Worm (Caenorhabditis elegans): ENCODE results near the gene Y17G7B.8.

The Y17G7B.8 gene

DNA sequence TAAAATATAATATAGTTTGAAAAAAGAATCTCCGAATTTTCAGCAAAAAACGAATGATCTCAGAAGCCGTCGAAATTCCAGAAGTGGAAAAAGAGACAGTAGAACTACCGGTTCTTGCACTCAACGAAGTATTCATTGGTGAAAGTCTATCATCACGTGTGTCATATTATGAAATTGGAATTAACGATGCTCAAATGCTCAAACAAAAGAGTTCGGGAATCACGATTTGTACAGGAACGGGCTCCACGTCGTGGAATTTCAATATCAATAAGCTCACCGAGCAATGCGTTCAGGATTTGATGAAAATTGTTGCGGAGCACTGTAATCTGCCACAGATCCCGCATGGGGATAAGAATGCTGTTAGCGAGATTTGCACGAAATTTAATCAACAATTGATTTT lies 30.8 kb upstream of the Y17G7B.8 start:
- TF ChIP-seq ztf-11 (tag; optimal IDR thresholded peaks at IDR 0.05) (no peak), ham-2 (GFP tag; optimal IDR thresholded peaks at IDR 0.05) (no peak), nhr-2 (tag; optimal IDR thresholded peaks at IDR 0.05) (no peak), mls-2 (tag; optimal IDR thresholded peaks at IDR 0.05) (no peak), elt-1 (tag; optimal IDR thresholded peaks at IDR 0.05; ENCODE audit: borderline replicate concordance, insufficient read depth) (no peak), M03D4.4 (tag; optimal IDR thresholded peaks at IDR 0.05) (no peak), ceh-83 (GFP tag; optimal IDR thresholded peaks at IDR 0.05) (no peak), drap-1 (GFP tag; optimal IDR thresholded peaks at IDR 0.05) (no peak), elt-3 (tag; optimal IDR thresholded peaks at IDR 0.05) (no peak), tbx-8 (GFP tag; optimal IDR thresholded peaks at IDR 0.05) (no peak), sptf-1 (tag; optimal IDR thresholded peaks at IDR 0.05) (no peak), flh-1 (GFP tag; optimal IDR thresholded peaks at IDR 0.05) (no peak), snpc-4 (tag; optimal IDR thresholded peaks at IDR 0.05) (no peak), lin-13 (tag; optimal IDR thresholded peaks at IDR 0.05) (no peak), unc-62 (GFP tag; optimal IDR thresholded peaks at IDR 0.05) (no peak)

DNA sequence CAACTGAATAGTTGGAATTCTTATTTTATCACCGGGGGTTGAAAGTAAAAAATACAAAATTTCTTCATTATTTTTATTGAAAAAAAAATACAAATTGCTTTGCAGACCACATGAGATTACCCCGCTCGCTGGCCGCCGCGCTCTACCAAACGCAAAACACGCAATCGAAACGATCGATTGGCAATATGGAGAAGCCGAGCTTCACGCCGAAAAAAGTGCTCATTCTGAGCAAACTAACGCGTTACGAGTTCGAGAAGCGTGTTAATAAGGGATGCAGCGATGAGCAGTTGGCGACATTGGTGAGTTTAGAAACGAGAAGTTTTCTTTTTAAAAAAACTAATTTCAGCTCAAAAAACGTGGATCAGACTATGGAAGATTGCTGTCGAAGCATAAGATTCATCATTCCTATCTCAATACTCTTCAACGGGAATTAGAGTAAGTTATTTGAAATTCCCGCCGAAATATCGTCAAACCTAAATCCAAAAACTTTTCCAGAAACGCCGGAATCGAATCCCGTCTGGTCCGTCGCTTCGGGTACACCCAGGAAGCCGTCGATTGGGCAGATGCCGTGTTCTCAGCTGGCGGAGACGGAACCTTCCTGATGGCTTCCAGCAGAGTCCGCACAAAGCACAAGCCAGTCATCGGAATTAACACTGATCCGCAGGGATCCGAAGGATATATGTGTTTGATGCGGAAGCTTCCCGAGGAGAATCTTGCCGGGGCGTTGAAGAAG lies 28.0 kb upstream of the Y17G7B.8 start:
- TF ChIP-seq ceh-43 (GFP tag; optimal IDR thresholded peaks at IDR 0.05), result no peak
- no peak for TF ChIP-seq pha-4 (tag; optimal IDR thresholded peaks at IDR 0.05)
- no peak for TF ChIP-seq hlh-1 (tag; optimal IDR thresholded peaks at IDR 0.05)
- TF ChIP-seq ces-1 (GFP tag; optimal IDR thresholded peaks at IDR 0.05), result no peak
- no peak for TF ChIP-seq flh-1 (GFP tag; optimal IDR thresholded peaks at IDR 0.05)
- TF ChIP-seq cnd-1 (tag; optimal IDR thresholded peaks at IDR 0.05), result no peak
- TF ChIP-seq mls-2 (tag; optimal IDR thresholded peaks at IDR 0.05), result no peak
- no peak for TF ChIP-seq nhr-12 (tag; optimal IDR thresholded peaks at IDR 0.05)
- TF ChIP-seq blmp-1 (tag; optimal IDR thresholded peaks at IDR 0.05), result no peak
- TF ChIP-seq bed-3 (GFP tag; optimal IDR thresholded peaks at IDR 0.05), result no peak
- TF ChIP-seq ham-2 (GFP tag; optimal IDR thresholded peaks at IDR 0.05), result no peak
- no peak for TF ChIP-seq snpc-4 (tag; optimal IDR thresholded peaks at IDR 0.05)
- no peak for TF ChIP-seq nhr-28 (tag; optimal IDR thresholded peaks at IDR 0.05)
- TF ChIP-seq elt-1 (tag; optimal IDR thresholded peaks at IDR 0.05; ENCODE audit: borderline replicate concordance, insufficient read depth), result no peak
- TF ChIP-seq zip-8 (tag; optimal IDR thresholded peaks at IDR 0.05), result no peak
- no peak for TF ChIP-seq unc-39 (tag; optimal IDR thresholded peaks at IDR 0.05)
- no peak for TF ChIP-seq ceh-83 (GFP tag; optimal IDR thresholded peaks at IDR 0.05)

ce11 chrII:12054558-12054957 lies 27.0 kb upstream of the Y17G7B.8 start:
- TF ChIP-seq ceh-39 (tag; optimal IDR thresholded peaks at IDR 0.05), result no peak
- no peak for TF ChIP-seq flh-1 (GFP tag; optimal IDR thresholded peaks at IDR 0.05)
- TF ChIP-seq elt-3 (tag; optimal IDR thresholded peaks at IDR 0.05), result no peak
- TF ChIP-seq nhr-28 (tag; optimal IDR thresholded peaks at IDR 0.05), result no peak
- TF ChIP-seq elt-1 (tag; optimal IDR thresholded peaks at IDR 0.05; ENCODE audit: borderline replicate concordance, insufficient read depth), result no peak
- TF ChIP-seq pha-4 (tag; optimal IDR thresholded peaks at IDR 0.05), result no peak

ce11 chrII:12054150-12054549 lies 26.6 kb upstream of the Y17G7B.8 start:
- TF ChIP-seq nhr-28 (tag; optimal IDR thresholded peaks at IDR 0.05) (no peak), mls-2 (tag; optimal IDR thresholded peaks at IDR 0.05) (no peak), ceh-39 (tag; optimal IDR thresholded peaks at IDR 0.05) (no peak), nhr-2 (tag; optimal IDR thresholded peaks at IDR 0.05) (no peak), unc-62 (GFP tag; optimal IDR thresholded peaks at IDR 0.05) (no peak), ces-1 (GFP tag; optimal IDR thresholded peaks at IDR 0.05) (no peak), elt-3 (tag; optimal IDR thresholded peaks at IDR 0.05) (no peak), mep-1 (tag; optimal IDR thresholded peaks at IDR 0.05) (no peak), ceh-43 (GFP tag; optimal IDR thresholded peaks at IDR 0.05) (no peak), ztf-11 (tag; optimal IDR thresholded peaks at IDR 0.05) (no peak), sptf-1 (tag; optimal IDR thresholded peaks at IDR 0.05) (no peak), mab-5 (tag; optimal IDR thresholded peaks at IDR 0.05) (no peak), cnd-1 (tag; optimal IDR thresholded peaks at IDR 0.05) (no peak), lsy-2 (tag; optimal IDR thresholded peaks at IDR 0.05) (no peak), ham-2 (GFP tag; optimal IDR thresholded peaks at IDR 0.05) (no peak), bed-3 (GFP tag; optimal IDR thresholded peaks at IDR 0.05) (no peak), snpc-4 (tag; optimal IDR thresholded peaks at IDR 0.05) (no peak), lin-13 (tag; optimal IDR thresholded peaks at IDR 0.05) (no peak), unc-120 (tag; optimal IDR thresholded peaks at IDR 0.05; ENCODE audit: poor library complexity, severe bottlenecking) (no peak), elt-1 (tag; optimal IDR thresholded peaks at IDR 0.05; ENCODE audit: borderline replicate concordance, insufficient read depth) (no peak)
